Worm (Caenorhabditis elegans): ENCODE data around the gene F54A3.6.

DNA sequence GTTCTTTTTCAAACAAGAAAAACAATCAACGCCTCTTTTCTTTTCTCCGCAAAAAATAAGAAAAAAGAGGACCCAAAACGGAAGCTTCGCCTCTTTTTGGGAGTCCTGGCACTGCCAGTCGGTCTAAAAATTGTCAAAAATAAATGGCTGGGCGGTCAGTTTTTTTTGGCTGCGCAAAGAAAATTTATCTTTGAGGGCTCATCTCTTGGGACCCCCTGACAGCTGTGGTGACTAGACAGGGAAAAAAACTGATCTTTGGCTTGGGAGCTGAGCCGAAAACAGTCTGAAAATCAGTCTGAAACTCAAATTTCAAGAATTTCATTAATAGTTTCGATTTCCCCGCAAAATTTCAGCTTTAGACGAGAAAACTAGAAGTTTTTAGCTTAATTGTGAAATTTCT is 41.7 kb downstream of the F54A3.6 start:
- TF ChIP-seq dpl-1 (GFP tag; optimal IDR thresholded peaks at IDR 0.05) (no peak), zfh-2 (GFP tag; conservative IDR thresholded peaks at IDR 0.05) (no peak), let-526 (GFP tag; IDR thresholded peaks at IDR 0.05) (no peak), unc-130 (GFP tag; optimal IDR thresholded peaks at IDR 0.05) (no peak), F49E8.2 (tag; optimal IDR thresholded peaks at IDR 0.05; ENCODE audit: insufficient read depth) (no peak), efl-1 (GFP tag; optimal IDR thresholded peaks at IDR 0.05) (no peak), lag-1 (GFP tag; IDR thresholded peaks at IDR 0.05) (no peak), F22D6.2 (tag; optimal IDR thresholded peaks at IDR 0.05) (no peak), nfya-2 (GFP tag; IDR thresholded peaks at IDR 0.05) (no peak), attf-5 (GFP tag; optimal IDR thresholded peaks at IDR 0.05) (no peak)

All from whole organism, young adult.